Worm (Caenorhabditis elegans) whole organism, L4 larva: ENCODE measurements around the gene F40G12.10.

Experiments
- R02D3.7 ChIP-seq: fragments of 150-350 bp; sonication (generic microtip); optimal IDR thresholded peaks from 3 replicates; lab custom pipeline; 2014; ENCODE audit warnings: missing biosample characterization, missing genetic modification characterization
- ZK337.2 ChIP-seq: fragments of 200-800 bp; sonication (Bioruptor generic); IDR thresholded peaks from 2 replicates; pipeline ENCODE4 v1.3.6; 2022; ENCODE audit warnings: missing genetic modification reagents, missing genetic modification characterization, missing compliant biosample characterization
- daf-16 ChIP-seq, 3 experiments: sonication (generic microtip); optimal IDR thresholded peaks; 2 replicates each; lab custom pipeline; 2016 to 2017; ENCODE audit warnings: missing genetic modification characterization in 3 of 3, missing genetic modification reagents in 3 of 3, mild to moderate bottlenecking in 2 of 3, missing compliant biosample characterization in 2 of 3, missing biosample characterization in 1 of 3, moderate library complexity in 1 of 3
- dve-1 ChIP-seq: sonication (generic microtip); optimal IDR thresholded peaks from 2 replicates; lab custom pipeline; 2017; ENCODE audit warnings: antibody characterized with exemption, mild to moderate bottlenecking, missing genetic modification characterization, missing compliant biosample characterization; ENCODE audit not compliant: insufficient read depth
- fos-1 ChIP-seq: fragments of 150-350 bp; optimal IDR thresholded peaks from 2 replicates; lab custom pipeline; 2014; ENCODE audit warnings: missing biosample characterization, missing genetic modification characterization
- gei-8 ChIP-seq: fragments of 200-800 bp; sonication (Bioruptor generic); optimal IDR thresholded peaks from 2 replicates; lab custom pipeline; 2018; ENCODE audit warnings: mild to moderate bottlenecking, missing genetic modification characterization, missing compliant biosample characterization
- hlh-30 ChIP-seq: sonication (generic microtip); optimal IDR thresholded peaks from 2 replicates; lab custom pipeline; 2017; ENCODE audit warnings: antibody characterized with exemption, mild to moderate bottlenecking, missing genetic modification characterization, missing compliant biosample characterization; ENCODE audit not compliant: insufficient read depth
- mep-1 ChIP-seq: fragments of 150-350 bp; sonication (generic microtip); optimal IDR thresholded peaks from 3 replicates; lab custom pipeline; 2014; ENCODE audit warnings: missing biosample characterization, missing genetic modification characterization
- nhr-111 ChIP-seq: fragments of 200-800 bp; sonication (Bioruptor generic); optimal IDR thresholded peaks from 2 replicates; lab custom pipeline; 2018; ENCODE audit warnings: mild to moderate bottlenecking, missing genetic modification characterization, missing compliant biosample characterization
- nhr-28 ChIP-seq: fragments of 150-350 bp; optimal IDR thresholded peaks from 2 replicates; lab custom pipeline; 2014; ENCODE audit warnings: missing biosample characterization, missing genetic modification characterization
- pha-4 ChIP-seq, 2 experiments: fragments of 150-350 bp in 1 of 2; fragments of 200-800 bp in 1 of 2; sonication (Bioruptor generic) in 1 of 2; IDR thresholded peaks in 1 of 2; optimal IDR thresholded peaks in 1 of 2; 2 replicates each; pipeline versions ENCODE4 v1.3.6 to Lab custom; 2014 to 2022; ENCODE audit warnings: missing genetic modification characterization in 2 of 2, missing genetic modification reagents in 2 of 2, missing biosample characterization in 1 of 2, missing compliant biosample characterization in 1 of 2
- spr-1 ChIP-seq: sonication (generic microtip); optimal IDR thresholded peaks from 2 replicates; lab custom pipeline; 2016; ENCODE audit warnings: mild to moderate bottlenecking, missing genetic modification characterization, missing compliant biosample characterization
- tag-97 ChIP-seq: fragments of 200-800 bp; sonication (Bioruptor generic); IDR thresholded peaks from 2 replicates; pipeline ENCODE4 v1.3.6; 2022; ENCODE audit warnings: missing genetic modification characterization, missing compliant biosample characterization
- unc-130 ChIP-seq: sonication (generic microtip); optimal IDR thresholded peaks from 2 replicates; lab custom pipeline; 2016; ENCODE audit warnings: missing genetic modification reagents, missing genetic modification characterization, missing compliant biosample characterization

Gene F40G12.10

DNA sequence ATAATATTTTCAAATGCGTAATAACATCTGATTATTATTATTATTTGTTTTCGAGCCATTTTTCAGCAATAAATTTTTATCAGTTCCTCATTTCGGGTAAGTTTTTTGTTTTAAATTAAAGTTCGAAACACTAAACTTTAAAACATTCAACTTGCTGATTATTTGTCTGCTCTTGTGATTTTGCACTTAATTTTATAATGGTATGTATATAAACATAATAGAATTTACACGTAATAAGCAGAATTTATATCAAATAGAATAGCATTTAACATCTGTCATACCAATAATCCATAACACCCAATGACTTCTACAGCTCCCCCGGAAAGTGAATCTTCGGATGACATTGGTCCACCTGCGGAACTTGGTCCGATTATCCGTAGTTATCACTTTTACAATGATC, 49.8 kb downstream of the F40G12.10 start, which contains the start of gene srm-4:
Gene srm-4 (plus strand): TSS at position 301 of the 400 bp plus-strand sequence.
- TF ChIP-seq mep-1 (tag; lab: Kevin White, UChicago) (no peak), tag-97 (GFP tag; lab: Robert Waterston, UW) (no peak), R02D3.7 (tag; lab: Kevin White, UChicago) (no peak), pha-4 (GFP tag; IDR thresholded peaks at IDR 0.05; lab: Robert Waterston, UW) (no peak), pha-4 (tag; optimal IDR thresholded peaks at IDR 0.05; lab: Kevin White, UChicago) (no peak), ZK337.2 (GFP tag; lab: Robert Waterston, UW) (no peak), nhr-111 (no peak), spr-1 (tag; lab: Kevin White, UChicago) (no peak), dve-1 (tag; lab: Kevin White, UChicago) (no peak), fos-1 (tag; lab: Kevin White, UChicago) (no peak), unc-130 (no peak), hlh-30 (tag; lab: Kevin White, UChicago) (no peak), daf-16 (GFP tag; optimal IDR thresholded peaks at IDR 0.05; lab: Kevin White, UChicago) (no peak), daf-16 (tag; optimal IDR thresholded peaks at IDR 0.05; lab: Kevin White, UChicago) (no peak)

ce11 chrV:14334901-14335300, 51.6 kb downstream of the F40G12.10 start, which contains the start of gene srm-5:
srm-5 (plus strand) TSS chrV:14335201.
- TF ChIP-seq nhr-28 (tag; lab: Kevin White, UChicago) (no peak), gei-8 (GFP tag; lab: Kevin White, UChicago) (no peak)
